Worm (Caenorhabditis elegans) whole organism, midembryonic: ENCODE data around the gene Y51A2A.12.

Experiments used
- T22C8.4 ChIP-seq: fragments of 200-800 bp; sonication (Bioruptor generic); IDR thresholded peaks from 2 replicates; pipeline ENCODE4 v1.3.6; 2022; ENCODE audit warnings: missing genetic modification characterization, missing compliant biosample characterization
- cog-1 ChIP-seq: sonication (generic microtip); optimal IDR thresholded peaks from 2 replicates; lab custom pipeline; 2016; ENCODE audit warnings: missing genetic modification characterization, missing compliant biosample characterization
- flt-1 ChIP-seq: fragments of 200-800 bp; sonication (Bioruptor generic); IDR thresholded peaks from 2 replicates; pipeline ENCODE4 v1.3.6; 2022; ENCODE audit warnings: missing genetic modification characterization, missing compliant biosample characterization
- klf-2 ChIP-seq: fragments of 200-800 bp; sonication (Bioruptor generic); conservative IDR thresholded peaks from 2 replicates; pipeline ENCODE4 v1.3.6; 2022; ENCODE audit warnings: missing genetic modification reagents, missing genetic modification characterization, missing compliant biosample characterization
- med-1 ChIP-seq: sonication (generic microtip); optimal IDR thresholded peaks from 2 replicates; lab custom pipeline; 2017; ENCODE audit warnings: missing genetic modification characterization, mild to moderate bottlenecking, missing compliant biosample characterization, antibody characterized with exemption, missing genetic modification reagents; ENCODE audit not compliant: insufficient read depth
- ref-1 ChIP-seq: fragments of 200-800 bp; sonication (Bioruptor generic); conservative IDR thresholded peaks from 2 replicates; pipeline ENCODE4 v1.3.6; 2022; ENCODE audit warnings: missing genetic modification reagents, missing genetic modification characterization, missing compliant biosample characterization
- tab-1 ChIP-seq: fragments of 200-800 bp; sonication (Bioruptor generic); IDR thresholded peaks from 2 replicates; pipeline ENCODE4 v1.3.6; 2022; ENCODE audit warnings: missing genetic modification characterization, missing compliant biosample characterization
- ztf-23 ChIP-seq: fragments of 200-800 bp; sonication (Bioruptor generic); IDR thresholded peaks from 2 replicates; pipeline ENCODE4 v1.3.6; 2022; ENCODE audit warnings: missing genetic modification reagents, missing genetic modification characterization, missing compliant biosample characterization
- ztf-29 ChIP-seq: fragments of 200-800 bp; sonication (Bioruptor generic); IDR thresholded peaks from 2 replicates; pipeline ENCODE4 v1.3.6; 2022; ENCODE audit warnings: missing genetic modification reagents, missing genetic modification characterization, missing compliant biosample characterization

The Y51A2A.12 gene

DNA sequence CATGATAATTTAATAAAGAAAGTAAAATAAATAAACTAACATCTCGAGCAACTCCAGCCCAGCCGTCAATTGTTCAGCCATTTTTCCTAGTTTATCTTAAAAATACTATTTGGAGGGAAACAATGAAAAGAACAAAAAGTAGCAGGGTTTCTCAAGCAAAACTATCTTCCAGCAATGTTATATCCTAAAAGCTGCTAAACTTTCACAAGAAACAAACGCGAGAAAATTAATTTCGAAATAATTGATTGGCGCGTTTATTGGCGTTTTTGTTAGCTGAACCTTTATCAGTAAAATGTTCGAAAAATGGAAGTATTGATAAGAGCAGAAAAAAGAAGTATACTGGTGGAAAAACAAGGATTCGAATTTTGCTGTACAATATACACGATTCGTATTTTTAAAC lies 30.8 kb downstream of the Y51A2A.12 start, which contains the start of gene B0462.5:
TSS of gene B0462.5 (minus strand) at position 101 of the 400 bp plus-strand sequence.
- no peak for TF ChIP-seq klf-2
- no peak for TF ChIP-seq flt-1
- TF ChIP-seq ref-1 (GFP tag; lab: Robert Waterston, UW), result no peak
- TF ChIP-seq T22C8.4, result no peak
- TF ChIP-seq tab-1 (GFP tag; lab: Robert Waterston, UW), result no peak
- TF ChIP-seq med-1, result no peak
- TF ChIP-seq ztf-29 (GFP tag; lab: Robert Waterston, UW), result no peak
- TF ChIP-seq cog-1 (tag; lab: Kevin White, UChicago), result no peak

DNA sequence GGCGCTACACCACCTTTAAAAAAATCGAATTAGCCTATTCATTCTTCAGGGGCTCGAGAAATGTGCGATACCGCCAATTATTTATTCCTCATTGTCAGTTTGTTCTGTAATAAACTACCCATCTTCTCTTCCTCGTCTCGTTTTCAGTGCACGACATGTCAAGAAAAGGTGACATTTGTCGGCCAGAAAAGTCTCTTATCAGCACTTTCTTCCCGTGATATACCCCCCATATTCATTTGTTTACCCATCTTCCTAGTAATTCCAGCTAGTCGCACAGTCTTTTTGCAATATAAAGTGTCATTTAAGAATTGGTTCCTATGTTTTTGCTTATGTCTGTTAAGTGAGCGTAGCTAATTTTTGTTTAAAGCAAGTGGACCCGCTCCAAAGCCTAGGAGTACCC lies 32.1 kb downstream of the Y51A2A.12 start:
- TF ChIP-seq cog-1 (tag; lab: Kevin White, UChicago) (no peak), ztf-29 (GFP tag; lab: Robert Waterston, UW) (no peak), ztf-23 (GFP tag; lab: Robert Waterston, UW) (no peak), flt-1 (no peak), T22C8.4 (no peak), tab-1 (GFP tag; lab: Robert Waterston, UW) (no peak), klf-2 (no peak)

DNA sequence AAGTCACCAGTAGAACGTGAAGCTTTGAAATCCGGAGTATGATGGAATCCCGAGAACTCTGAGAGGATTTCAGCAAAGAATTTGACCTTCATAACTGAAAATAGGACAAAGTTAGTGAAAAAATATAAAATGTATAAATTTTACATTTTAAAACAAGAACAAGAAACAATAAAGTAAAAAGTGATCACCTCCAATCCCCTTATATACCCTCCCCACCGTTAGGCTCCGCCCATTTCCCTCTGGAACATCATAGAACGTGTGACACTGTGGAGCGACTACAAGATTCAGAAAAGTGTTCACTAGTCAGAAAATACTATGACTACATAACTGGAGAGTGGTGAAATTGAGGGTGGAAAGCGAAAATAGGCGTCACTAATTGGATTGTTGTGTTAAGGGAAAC lies 38.7 kb downstream of the Y51A2A.12 start, which contains the start of gene B0462.4:
TSS of gene B0462.4 (minus strand) at position 101 of the 400 bp plus-strand sequence.
- TF ChIP-seq cog-1 (tag; lab: Kevin White, UChicago), result no peak
- TF ChIP-seq ztf-29 (GFP tag; lab: Robert Waterston, UW), result no peak
- no peak for TF ChIP-seq klf-2
- no peak for TF ChIP-seq tab-1 (GFP tag; lab: Robert Waterston, UW)
- no peak for TF ChIP-seq ztf-23 (GFP tag; lab: Robert Waterston, UW)
- TF ChIP-seq flt-1, result no peak
- TF ChIP-seq ref-1 (GFP tag; lab: Robert Waterston, UW), result no peak
- TF ChIP-seq T22C8.4, result no peak
- no peak for TF ChIP-seq med-1

DNA sequence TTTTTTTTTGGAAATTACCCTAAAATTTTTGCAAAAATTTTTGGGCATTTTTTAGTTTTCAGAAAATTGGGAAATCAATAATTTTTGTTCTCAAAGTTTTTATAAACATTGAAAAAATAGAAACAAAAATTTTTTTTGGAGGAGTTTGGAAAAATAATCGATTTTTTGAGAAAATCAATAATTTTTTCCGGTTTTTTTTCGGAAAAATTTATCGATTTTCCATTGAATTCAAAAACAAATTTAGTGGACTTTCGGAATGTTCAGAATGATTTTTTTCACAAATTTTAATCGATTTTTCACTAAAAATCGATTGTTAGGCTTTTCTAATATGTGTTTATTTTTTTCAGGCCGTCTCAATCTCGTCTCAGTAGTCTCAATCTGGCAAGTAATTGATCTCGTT lies 45.2 kb downstream of the Y51A2A.12 start:
- TF ChIP-seq T22C8.4 (peak; percentile 51; the same call in 1 of the 2 replicates), ref-1 (GFP tag; lab: Robert Waterston, UW) (no peak), klf-2 (no peak)

DNA sequence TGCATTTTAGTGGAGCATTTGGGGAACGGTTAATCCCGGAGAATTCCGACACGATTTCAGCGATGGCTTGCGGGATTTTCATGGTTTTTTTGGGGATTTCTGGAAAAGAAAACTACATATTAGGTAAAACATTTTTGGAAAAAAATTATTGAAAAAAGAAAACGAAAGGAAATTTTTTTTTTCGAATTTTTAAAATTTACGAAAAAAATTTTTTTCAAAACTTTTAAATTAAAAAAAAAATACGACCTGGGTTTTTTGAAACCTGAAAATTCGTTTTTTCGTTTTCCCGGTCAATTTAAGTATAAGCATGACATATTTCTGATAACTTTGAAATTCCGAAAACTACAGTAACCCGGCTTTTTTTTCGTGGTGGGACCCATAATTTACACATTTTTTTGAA lies 47.4 kb downstream of the Y51A2A.12 start, which contains the start of gene C08E8.10:
TSS of gene C08E8.10 (minus strand) at position 101 of the 400 bp plus-strand sequence.
- no peak for TF ChIP-seq flt-1
- TF ChIP-seq T22C8.4, result no peak
- TF ChIP-seq med-1, result no peak
- TF ChIP-seq klf-2, result no peak
- TF ChIP-seq cog-1 (tag; lab: Kevin White, UChicago), result no peak
- no peak for TF ChIP-seq ref-1 (GFP tag; lab: Robert Waterston, UW)
- TF ChIP-seq ztf-23 (GFP tag; lab: Robert Waterston, UW), result no peak
- no peak for TF ChIP-seq ztf-29 (GFP tag; lab: Robert Waterston, UW)
- no peak for TF ChIP-seq tab-1 (GFP tag; lab: Robert Waterston, UW)
